Fruit fly (Drosophila melanogaster): ENCODE measurements around the gene Oseg5.

Gene Oseg5

dm6 chr2L:20883624-20884220, 48.1 kb upstream of the Oseg5 start:
- TF ChIP-seq grn (GFP tag; optimal IDR thresholded peaks at IDR 0.05) (peak; percentile 92), Med (GFP tag) (peak; percentile 72), hth (optimal IDR thresholded peaks at IDR 0.05) (no peak), schlank (tag; optimal IDR thresholded peaks at IDR 0.05) (no peak), Hr78 (GFP tag; optimal IDR thresholded peaks at IDR 0.05) (peak in 1 of 2 experiments; percentile 19), lab (GFP tag; optimal IDR thresholded peaks at IDR 0.05) (peak; percentile 92), CG18599 (GFP tag; optimal IDR thresholded peaks at IDR 0.05) (peak; percentile 27), her (GFP tag; optimal IDR thresholded peaks at IDR 0.05) (no peak), CG10543 (GFP tag; optimal IDR thresholded peaks at IDR 0.05) (peak; percentile 32), CG15269 (tag; optimal IDR thresholded peaks at IDR 0.05) (peak; percentile 0), mirr (GFP tag; optimal IDR thresholded peaks at IDR 0.05) (peak; percentile 91), sens-2 (GFP tag; IDR thresholded peaks at IDR 0.05) (peak; percentile 48; the same call in 1 of the 2 replicates), exex (tag; optimal IDR thresholded peaks at IDR 0.05) (peak; percentile 98), Ets65A (GFP tag) (peak; percentile 41), nau (GFP tag; optimal IDR thresholded peaks at IDR 0.05) (no peak), BtbVII (GFP tag; optimal IDR thresholded peaks at IDR 0.05) (peak; percentile 9), Adf1 (GFP tag; IDR thresholded peaks at IDR 0.05) (no peak; the same call in 1 of the 2 replicates), B-H2 (GFP tag; optimal IDR thresholded peaks at IDR 0.05) (peak; percentile 25), lmd (GFP tag; IDR thresholded peaks at IDR 0.05) (0 out of 2 replicates have a peak, but pooled peaks have one; percentile 14), Hand (GFP tag; optimal IDR thresholded peaks at IDR 0.05) (no peak), Hey (tag; optimal IDR thresholded peaks at IDR 0.05) (peak; percentile 28), Fer1 (GFP tag; optimal IDR thresholded peaks at IDR 0.05) (peak; percentile 17), CG4360 (GFP tag; IDR thresholded peaks at IDR 0.05) (peak; percentile 15; the same call in 1 of the 2 replicates), ttk (GFP tag; IDR thresholded peaks at IDR 0.05) (no peak), CG13894 (tag; optimal IDR thresholded peaks at IDR 0.05) (peak; percentile 13), GATAe (GFP tag; conservative IDR thresholded peaks at IDR 0.05) (peak; percentile 68), wdn (GFP tag; IDR thresholded peaks at IDR 0.05) (0 out of 2 replicates have a peak, but pooled peaks have one; percentile 7), CG2678 (tag; optimal IDR thresholded peaks at IDR 0.05) (peak; percentile 21), fru (optimal IDR thresholded peaks at IDR 0.05) (no peak), CG6272 (GFP tag; IDR thresholded peaks at IDR 0.05) (no peak), chinmo (GFP tag; IDR thresholded peaks at IDR 0.05; ENCODE audit: partially characterized antibody) (peak; percentile 85; the same call in 3 of the 4 replicates), Ptx1 (GFP tag; IDR thresholded peaks at IDR 0.05) (0 out of 2 replicates have a peak, but pooled peaks have one; percentile 11), sug (tag; optimal IDR thresholded peaks at IDR 0.05) (peak; percentile 94), Vsx1 (GFP tag; optimal IDR thresholded peaks at IDR 0.05) (peak; percentile 40), CG34376 (GFP tag; optimal IDR thresholded peaks at IDR 0.05) (peak; percentile 89), E2f1 (GFP tag; IDR thresholded peaks at IDR 0.05) (0 out of 2 replicates have a peak, but pooled peaks have one; percentile 7), CG13296 (GFP tag; optimal IDR thresholded peaks at IDR 0.05) (peak; percentile 21)

DNA sequence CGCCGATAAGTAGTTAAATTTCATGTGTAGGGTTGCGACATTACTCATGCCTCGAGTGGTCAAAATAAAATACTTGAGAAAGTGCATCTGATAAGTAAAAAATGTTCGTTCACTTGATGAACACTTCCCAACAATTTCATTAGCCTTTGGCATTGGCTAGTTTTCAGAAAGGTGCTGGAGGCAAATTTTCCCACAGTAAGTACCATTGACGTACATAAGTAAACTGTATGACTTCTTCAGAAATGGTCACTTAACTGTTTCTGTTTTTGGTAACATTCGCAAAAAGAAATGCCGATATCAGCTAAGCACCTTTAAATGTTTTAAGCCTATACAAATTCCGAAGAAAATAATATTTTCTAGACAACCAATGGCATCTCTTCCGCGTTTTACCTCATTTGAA, 47.5 kb upstream of the Oseg5 start:
- TF ChIP-seq cwo (GFP tag; optimal IDR thresholded peaks at IDR 0.05) (no peak), Trl (optimal IDR thresholded peaks at IDR 0.05) (no peak), Trl (GFP tag; optimal IDR thresholded peaks at IDR 0.05) (no peak), CG13287 (GFP tag; IDR thresholded peaks at IDR 0.05; ENCODE audit: partially characterized antibody) (no peak), dm (GFP tag; optimal IDR thresholded peaks at IDR 0.05) (no peak), CG17361 (GFP tag; IDR thresholded peaks at IDR 0.05) (no peak), CG11085 (GFP tag; IDR thresholded peaks at IDR 0.05) (no peak), kah (GFP tag; optimal IDR thresholded peaks at IDR 0.05) (no peak), z (GFP tag; IDR thresholded peaks at IDR 0.05) (no peak)

All from whole organism, embryonic.